Worm (Caenorhabditis elegans): ENCODE results near the gene T06A10.2.

- TF ChIP-seq lin-35 (GFP tag; optimal IDR thresholded peaks at IDR 0.05) (no peak), dpl-1 (GFP tag; optimal IDR thresholded peaks at IDR 0.05) (no peak), dsc-1 (tag; optimal IDR thresholded peaks at IDR 0.05) (no peak), skn-1 (tag; optimal IDR thresholded peaks at IDR 0.05) (no peak), ztf-11 (tag; optimal IDR thresholded peaks at IDR 0.05) (no peak), fos-1 (tag; optimal IDR thresholded peaks at IDR 0.05) (no peak), mdl-1 (tag; optimal IDR thresholded peaks at IDR 0.05) (no peak), sptf-1 (tag; optimal IDR thresholded peaks at IDR 0.05) (no peak), zip-4 (GFP tag; optimal IDR thresholded peaks at IDR 0.05) (no peak), lin-15B (tag; optimal IDR thresholded peaks at IDR 0.05) (no peak)
Measured at ce11 chrIV:16926558-16926957, 31.2 kb downstream of the T06A10.2 start.

Data from whole organism, L1 larva.